Worm (Caenorhabditis elegans): Measurements from ENCODE around the gene srx-114.

DNA sequence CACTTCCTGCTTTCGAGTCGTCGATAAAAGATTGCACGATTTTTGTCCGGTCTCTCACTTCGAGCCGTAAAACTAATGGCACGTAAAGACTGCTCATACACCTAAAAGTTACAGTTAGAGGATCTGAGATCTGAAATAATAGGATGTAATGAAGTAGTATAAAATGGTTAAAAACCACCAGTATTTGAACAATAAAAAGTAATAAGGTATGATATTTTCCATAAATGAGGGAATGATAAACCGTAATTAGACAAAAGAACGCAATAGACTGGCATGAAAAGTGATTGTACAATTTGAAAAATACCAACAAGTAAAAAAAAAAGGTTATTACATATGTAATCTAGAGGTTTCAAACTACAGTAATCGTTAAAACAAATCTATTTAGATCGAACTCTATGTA is 39.9 kb downstream of the srx-114 start, which contains the start of gene brap-2:
- TF ChIP-seq nhr-10 (tag; optimal IDR thresholded peaks at IDR 0.05) (no peak), Y55F3AM.14 (GFP tag; optimal IDR thresholded peaks at IDR 0.05) (no peak), snpc-4 (tag; optimal IDR thresholded peaks at IDR 0.05) (no peak), ztf-11 (tag; optimal IDR thresholded peaks at IDR 0.05) (no peak), nhr-6 (tag; optimal IDR thresholded peaks at IDR 0.05) (no peak), nhr-12 (tag; optimal IDR thresholded peaks at IDR 0.05) (no peak), lin-39 (tag; optimal IDR thresholded peaks at IDR 0.05) (no peak), unc-55 (GFP tag; optimal IDR thresholded peaks at IDR 0.05) (no peak), nhr-129 (tag; optimal IDR thresholded peaks at IDR 0.05) (no peak), dmd-4 (tag; optimal IDR thresholded peaks at IDR 0.05) (no peak)

Measured in whole organism, L2 larva.